Fruit fly (Drosophila melanogaster) whole organism, wandering third instar larva: ENCODE measurements around the gene VGlut.

Source experiments
- Hr83 ChIP-seq: fragments of 200-300 bp; sonication (Bioruptor generic); optimal IDR thresholded peaks from 2 replicates; lab custom pipeline; 2016; ENCODE audit warnings: missing biosample characterization, mild to moderate bottlenecking, missing genetic modification characterization, moderate library complexity; ENCODE audit not compliant: poor library complexity, severe bottlenecking
- Myc ChIP-seq: fragments of >200 bp; optimal IDR thresholded peaks from 2 replicates; lab custom pipeline; 2017
- jim ChIP-seq: fragments of 175-275, 200-325 bp; sonication (Bioruptor generic); optimal IDR thresholded peaks from 2 replicates; lab custom pipeline; 2016; ENCODE audit warnings: missing biosample characterization, mild to moderate bottlenecking, missing genetic modification characterization
- sage ChIP-seq: fragments of 200-800 bp; sonication (Bioruptor generic); optimal IDR thresholded peaks from 2 replicates; lab custom pipeline; 2016; ENCODE audit warnings: missing biosample characterization, mild to moderate bottlenecking, missing genetic modification characterization

dm6 chr2L:2429588-2429987 is 29.5 kb downstream of the VGlut start:
- TF ChIP-seq jim (no peak), Myc (lab: Kevin White, UChicago) (no peak), Hr83 (no peak), sage (GFP tag; lab: Kevin White, UChicago) (no peak)
